Worm (Caenorhabditis elegans) whole organism, late embryonic: ENCODE results near the gene dolk-1.
A peak's percentile ranks its signal among the peaks of the same experiment; 100 is the strongest.

Experiments used
- C08G9.2 ChIP-seq: sonication (generic microtip); optimal IDR thresholded peaks from 2 replicates; lab custom pipeline; 2016; ENCODE audit warnings: mild to moderate bottlenecking, missing genetic modification characterization, moderate library complexity, missing compliant biosample characterization
- C38D4.7 ChIP-seq: fragments of 200-800 bp; sonication (Bioruptor generic); optimal IDR thresholded peaks from 2 replicates; lab custom pipeline; 2018; ENCODE audit warnings: mild to moderate bottlenecking, missing genetic modification characterization, moderate library complexity, missing compliant biosample characterization
- K02D7.2 ChIP-seq: sonication (generic microtip); optimal IDR thresholded peaks from 2 replicates; lab custom pipeline; 2017; ENCODE audit warnings: mild to moderate bottlenecking, missing genetic modification characterization, missing compliant biosample characterization
- T23F11.4 ChIP-seq: fragments of 200-800 bp; sonication (Bioruptor generic); optimal IDR thresholded peaks from 2 replicates; lab custom pipeline; 2018; ENCODE audit warnings: mild to moderate bottlenecking, missing genetic modification characterization, missing compliant biosample characterization
- Y22D7AL.16 ChIP-seq: sonication (generic microtip); optimal IDR thresholded peaks from 2 replicates; lab custom pipeline; 2016; ENCODE audit warnings: missing genetic modification characterization, missing compliant biosample characterization
- ama-1 ChIP-seq: fragments of 150-350 bp; optimal IDR thresholded peaks from 2 replicates; lab custom pipeline; 2014
- ceh-14 ChIP-seq: sonication (generic microtip); optimal IDR thresholded peaks from 2 replicates; lab custom pipeline; 2016; ENCODE audit warnings: missing genotype, missing genetic modification characterization, missing compliant biosample characterization
- ceh-18 ChIP-seq: sonication (generic microtip); optimal IDR thresholded peaks from 2 replicates; lab custom pipeline; 2016; ENCODE audit warnings: missing genetic modification characterization, missing compliant biosample characterization
- ceh-19 ChIP-seq: fragments of 200-800 bp; sonication (Bioruptor generic); optimal IDR thresholded peaks from 2 replicates; lab custom pipeline; 2018; ENCODE audit warnings: mild to moderate bottlenecking, missing genetic modification characterization, missing compliant biosample characterization
- ceh-22 ChIP-seq: sonication (generic microtip); optimal IDR thresholded peaks from 2 replicates; lab custom pipeline; 2017; ENCODE audit warnings: missing biosample characterization, missing genetic modification characterization
- ceh-30 ChIP-seq: fragments of 150-350 bp; optimal IDR thresholded peaks from 2 replicates; lab custom pipeline; 2014; ENCODE audit warnings: missing biosample characterization, missing genetic modification characterization
- ceh-34 ChIP-seq: sonication (generic microtip); optimal IDR thresholded peaks from 2 replicates; lab custom pipeline; 2016; ENCODE audit warnings: mild to moderate bottlenecking, missing genetic modification characterization, missing compliant biosample characterization
- ceh-48 ChIP-seq: sonication (generic microtip); optimal IDR thresholded peaks from 2 replicates; lab custom pipeline; 2016; ENCODE audit warnings: missing genetic modification characterization, inconsistent platforms, missing compliant biosample characterization
- ceh-6 ChIP-seq: fragments of 200-800 bp; sonication (Bioruptor generic); optimal IDR thresholded peaks from 2 replicates; lab custom pipeline; 2018; ENCODE audit warnings: mild to moderate bottlenecking, missing genetic modification characterization, missing compliant biosample characterization
- ceh-9 ChIP-seq: sonication (generic microtip); optimal IDR thresholded peaks from 2 replicates; lab custom pipeline; 2016; ENCODE audit warnings: mild to moderate bottlenecking, missing genetic modification characterization, inconsistent platforms, missing compliant biosample characterization
- che-1 ChIP-seq: sonication (generic microtip); optimal IDR thresholded peaks from 2 replicates; lab custom pipeline; 2016; ENCODE audit warnings: mild to moderate bottlenecking, missing genetic modification characterization, missing compliant biosample characterization
- dmd-4 ChIP-seq: sonication (generic microtip); optimal IDR thresholded peaks from 2 replicates; lab custom pipeline; 2016; ENCODE audit warnings: borderline replicate concordance, missing genetic modification characterization, missing compliant biosample characterization
- dve-1 ChIP-seq: sonication (generic microtip); optimal IDR thresholded peaks from 2 replicates; lab custom pipeline; 2017; ENCODE audit warnings: antibody characterized with exemption, mild to moderate bottlenecking, missing genetic modification characterization, missing compliant biosample characterization
- elt-2 ChIP-seq: sonication (generic microtip); optimal IDR thresholded peaks from 2 replicates; lab custom pipeline; 2016; ENCODE audit warnings: missing genetic modification reagents, missing genetic modification characterization, missing compliant biosample characterization
- elt-4 ChIP-seq: sonication (generic microtip); optimal IDR thresholded peaks from 2 replicates; lab custom pipeline; 2016; ENCODE audit warnings: missing genetic modification characterization, missing compliant biosample characterization
- ets-4 ChIP-seq: sonication (generic microtip); optimal IDR thresholded peaks from 2 replicates; lab custom pipeline; 2016; ENCODE audit warnings: missing genetic modification characterization, missing compliant biosample characterization
- eyg-1 ChIP-seq: sonication (generic microtip); optimal IDR thresholded peaks from 2 replicates; lab custom pipeline; 2016; ENCODE audit warnings: missing genotype, missing genetic modification characterization, missing compliant biosample characterization
- gmeb-2 ChIP-seq: sonication (generic microtip); optimal IDR thresholded peaks from 2 replicates; lab custom pipeline; 2016; ENCODE audit warnings: missing genetic modification characterization, inconsistent platforms, missing compliant biosample characterization
- hlh-13 ChIP-seq: fragments of 200-800 bp; sonication (Bioruptor generic); optimal IDR thresholded peaks from 2 replicates; lab custom pipeline; 2018; ENCODE audit warnings: mild to moderate bottlenecking, missing genetic modification characterization, missing compliant biosample characterization
- hlh-15 ChIP-seq: sonication (generic microtip); optimal IDR thresholded peaks from 2 replicates; lab custom pipeline; 2016; ENCODE audit warnings: missing genetic modification characterization, missing compliant biosample characterization
- hlh-30 ChIP-seq: sonication (generic microtip); optimal IDR thresholded peaks from 2 replicates; lab custom pipeline; 2017; ENCODE audit warnings: antibody characterized with exemption, missing genetic modification characterization, missing compliant biosample characterization; ENCODE audit not compliant: insufficient read depth
- hlh-6 ChIP-seq: sonication (generic microtip); optimal IDR thresholded peaks from 2 replicates; lab custom pipeline; 2016; ENCODE audit warnings: missing genotype, missing genetic modification characterization, missing compliant biosample characterization
- hlh-8 ChIP-seq: sonication (generic microtip); optimal IDR thresholded peaks from 2 replicates; lab custom pipeline; 2016; ENCODE audit warnings: missing genotype, missing genetic modification characterization, missing compliant biosample characterization
- lim-6 ChIP-seq: sonication (generic microtip); optimal IDR thresholded peaks from 2 replicates; lab custom pipeline; 2016; ENCODE audit warnings: missing genetic modification characterization, missing compliant biosample characterization
- lin-11 ChIP-seq: fragments of 200-800 bp; sonication (Bioruptor generic); optimal IDR thresholded peaks from 2 replicates; lab custom pipeline; 2018; ENCODE audit warnings: mild to moderate bottlenecking, missing genetic modification characterization, missing compliant biosample characterization
- madf-2 ChIP-seq: sonication (generic microtip); optimal IDR thresholded peaks from 2 replicates; lab custom pipeline; 2017; ENCODE audit warnings: missing genetic modification characterization, missing compliant biosample characterization
- mec-3 ChIP-seq: sonication (generic microtip); optimal IDR thresholded peaks from 2 replicates; lab custom pipeline; 2016; ENCODE audit warnings: borderline replicate concordance, missing genetic modification characterization, missing compliant biosample characterization
- nfya-1 ChIP-seq: sonication (generic microtip); optimal IDR thresholded peaks from 2 replicates; lab custom pipeline; 2017; ENCODE audit warnings: missing genetic modification characterization, mild to moderate bottlenecking, missing compliant biosample characterization, antibody characterized with exemption, moderate library complexity
- nhr-11 ChIP-seq: fragments of 150-350 bp; optimal IDR thresholded peaks from 2 replicates; lab custom pipeline; 2014; ENCODE audit warnings: missing biosample characterization, missing genetic modification characterization
- odd-2 ChIP-seq: sonication (generic microtip); optimal IDR thresholded peaks from 2 replicates; lab custom pipeline; 2017; ENCODE audit warnings: antibody characterized with exemption, mild to moderate bottlenecking, missing genetic modification characterization, missing compliant biosample characterization
- pag-3 ChIP-seq: sonication (generic microtip); optimal IDR thresholded peaks from 2 replicates; lab custom pipeline; 2016; ENCODE audit warnings: missing compliant biosample characterization, missing genetic modification characterization, borderline replicate concordance
- pat-9 ChIP-seq: fragments of 200-800 bp; sonication (Bioruptor generic); optimal IDR thresholded peaks from 2 replicates; lab custom pipeline; 2018; ENCODE audit warnings: mild to moderate bottlenecking, missing genetic modification characterization, moderate library complexity, missing compliant biosample characterization
- pax-1 ChIP-seq: fragments of 150-350 bp; optimal IDR thresholded peaks from 2 replicates; lab custom pipeline; 2014; ENCODE audit warnings: missing biosample characterization, missing genetic modification characterization
- pha-4 ChIP-seq: fragments of 150-350 bp; optimal IDR thresholded peaks from 2 replicates; lab custom pipeline; 2018; ENCODE audit warnings: missing biosample characterization, missing genetic modification reagents, missing genetic modification characterization
- pqm-1 ChIP-seq: sonication (generic microtip); optimal IDR thresholded peaks from 2 replicates; lab custom pipeline; 2016; ENCODE audit warnings: missing genetic modification characterization, missing compliant biosample characterization
- pros-1 ChIP-seq: fragments of 150-350 bp; optimal IDR thresholded peaks from 2 replicates; lab custom pipeline; 2014; ENCODE audit warnings: missing biosample characterization, missing genetic modification reagents, missing genetic modification characterization
- sox-2 ChIP-seq: fragments of 200-800 bp; sonication (Bioruptor generic); IDR thresholded peaks from 2 replicates; pipeline ENCODE4 v1.3.6; 2022; ENCODE audit warnings: missing genetic modification reagents, missing genetic modification characterization, missing compliant biosample characterization
- sox-4 ChIP-seq: sonication (generic microtip); optimal IDR thresholded peaks from 2 replicates; lab custom pipeline; 2017; ENCODE audit warnings: mild to moderate bottlenecking, missing genetic modification characterization, inconsistent platforms, missing compliant biosample characterization
- syd-9 ChIP-seq: sonication (generic microtip); optimal IDR thresholded peaks from 2 replicates; lab custom pipeline; 2016; ENCODE audit warnings: mild to moderate bottlenecking, missing genetic modification characterization, moderate library complexity, missing compliant biosample characterization
- tbx-2 ChIP-seq: sonication (generic microtip); optimal IDR thresholded peaks from 2 replicates; lab custom pipeline; 2016; ENCODE audit warnings: missing genetic modification characterization, missing compliant biosample characterization
- ttx-3 ChIP-seq: sonication (generic microtip); optimal IDR thresholded peaks from 2 replicates; lab custom pipeline; 2016; ENCODE audit warnings: missing genetic modification reagents, missing genetic modification characterization, missing compliant biosample characterization
- unc-3 ChIP-seq, 2 experiments: fragments of 200-800 bp in 1 of 2; sonication (Bioruptor generic) in 1 of 2; sonication (generic microtip) in 1 of 2; conservative IDR thresholded peaks in 1 of 2; optimal IDR thresholded peaks in 1 of 2; 2 replicates each; pipeline versions ENCODE4 v1.3.6 to Lab custom; 2016 to 2022; ENCODE audit warnings: missing compliant biosample characterization in 2 of 2, missing genetic modification characterization in 2 of 2, missing genetic modification reagents in 1 of 2
- unc-42 ChIP-seq: sonication (generic microtip); optimal IDR thresholded peaks from 2 replicates; lab custom pipeline; 2016; ENCODE audit warnings: missing genotype, missing genetic modification characterization, missing compliant biosample characterization
- unc-55 ChIP-seq: sonication (generic microtip); optimal IDR thresholded peaks from 2 replicates; lab custom pipeline; 2017; ENCODE audit warnings: missing biosample characterization, missing genetic modification reagents, missing genetic modification characterization
- unc-86 ChIP-seq: sonication (generic microtip); optimal IDR thresholded peaks from 2 replicates; lab custom pipeline; 2016; ENCODE audit warnings: missing genetic modification characterization, missing compliant biosample characterization
- zip-5 ChIP-seq: sonication (generic microtip); optimal IDR thresholded peaks from 2 replicates; lab custom pipeline; 2016; ENCODE audit warnings: missing genetic modification characterization, missing compliant biosample characterization

dolk-1 gene

ce11 chrIII:11935032-11935947 is 1.9 kb upstream of the dolk-1 start:
- peak; percentile 99 for TF ChIP-seq nfya-1 (tag; lab: Kevin White, UChicago)
- no peak for TF ChIP-seq ceh-9 (tag; lab: Kevin White, UChicago)
- TF ChIP-seq ceh-14 (tag; lab: Kevin White, UChicago): peak; percentile 78
- no peak for TF ChIP-seq hlh-13
- peak; percentile 93 for TF ChIP-seq unc-55 (GFP tag; lab: Kevin White, UChicago)
- TF ChIP-seq ceh-6: no peak
- no peak for TF ChIP-seq pros-1 (tag; lab: Kevin White, UChicago)
- TF ChIP-seq ceh-30 (tag; lab: Kevin White, UChicago): no peak
- peak; percentile 12 for TF ChIP-seq sox-4 (tag; lab: Kevin White, UChicago)
- TF ChIP-seq syd-9 (tag; lab: Kevin White, UChicago): no peak
- TF ChIP-seq pax-1 (tag; lab: Kevin White, UChicago): no peak
- TF ChIP-seq hlh-30 (tag; lab: Kevin White, UChicago): no peak
- no peak for TF ChIP-seq dmd-4 (tag; lab: Kevin White, UChicago)
- TF ChIP-seq C38D4.7 (GFP tag; lab: Kevin White, UChicago): no peak
- no peak for TF ChIP-seq T23F11.4 (GFP tag; lab: Kevin White, UChicago)
- TF ChIP-seq mec-3 (tag; lab: Kevin White, UChicago): no peak
- TF ChIP-seq hlh-8 (tag; lab: Kevin White, UChicago): no peak
- no peak for TF ChIP-seq sox-2
- peak; percentile 31 for TF ChIP-seq K02D7.2
- TF ChIP-seq hlh-15 (tag; lab: Kevin White, UChicago): no peak
- TF ChIP-seq ama-1 (lab: Kevin White, UChicago): no peak
- TF ChIP-seq elt-4 (tag; lab: Kevin White, UChicago): no peak
- peak; percentile 43 for TF ChIP-seq ceh-18 (tag; lab: Kevin White, UChicago)
- no peak for TF ChIP-seq C08G9.2 (tag; lab: Kevin White, UChicago)
- no peak for TF ChIP-seq eyg-1 (tag; lab: Kevin White, UChicago)
- no peak for TF ChIP-seq Y22D7AL.16 (tag; lab: Kevin White, UChicago)
- TF ChIP-seq pha-4 (tag; lab: Kevin White, UChicago): no peak
- no peak for TF ChIP-seq odd-2
- no peak for TF ChIP-seq unc-3 (GFP tag; conservative IDR thresholded peaks at IDR 0.05; lab: Robert Waterston, UW)
- no peak for TF ChIP-seq unc-3 (tag; optimal IDR thresholded peaks at IDR 0.05; lab: Kevin White, UChicago)
- no peak for TF ChIP-seq ceh-22
- TF ChIP-seq ceh-48 (tag; lab: Kevin White, UChicago): no peak
- no peak for TF ChIP-seq dve-1 (tag; lab: Kevin White, UChicago)
- TF ChIP-seq gmeb-2 (tag; lab: Kevin White, UChicago): no peak
- no peak for TF ChIP-seq unc-86 (tag; lab: Kevin White, UChicago)
- no peak for TF ChIP-seq tbx-2
- TF ChIP-seq pqm-1: no peak
- no peak for TF ChIP-seq lim-6 (tag; lab: Kevin White, UChicago)
- TF ChIP-seq ceh-19 (GFP tag; lab: Kevin White, UChicago): no peak
- TF ChIP-seq elt-2 (tag; lab: Kevin White, UChicago): peak; percentile 3
- no peak for TF ChIP-seq zip-5
- TF ChIP-seq pag-3 (tag; lab: Kevin White, UChicago): no peak
- no peak for TF ChIP-seq ttx-3
- TF ChIP-seq lin-11 (tag; lab: Kevin White, UChicago): no peak
- TF ChIP-seq ceh-34 (tag; lab: Kevin White, UChicago): no peak
- TF ChIP-seq pat-9: no peak
- TF ChIP-seq madf-2 (tag; lab: Kevin White, UChicago): no peak
- TF ChIP-seq ets-4: no peak
- peak; percentile 57 for TF ChIP-seq unc-42 (tag; lab: Kevin White, UChicago)
- no peak for TF ChIP-seq nhr-11
- TF ChIP-seq hlh-6: no peak
- TF ChIP-seq che-1 (tag; lab: Kevin White, UChicago): no peak
